Worm (Caenorhabditis elegans) whole organism, L1 larva: ENCODE data around the gene srz-12.

Experiments
- C04F5.9 ChIP-seq: sonication (generic microtip); optimal IDR thresholded peaks from 2 replicates; lab custom pipeline; 2016; ENCODE audit warnings: missing genetic modification characterization, missing compliant biosample characterization
- Y116A8C.19 ChIP-seq: sonication (generic microtip); optimal IDR thresholded peaks from 2 replicates; lab custom pipeline; 2016; ENCODE audit warnings: missing compliant biosample characterization, missing genetic modification characterization, borderline replicate concordance
- aha-1 ChIP-seq: fragments of 150-350 bp; optimal IDR thresholded peaks from 2 replicates; lab custom pipeline; 2014; ENCODE audit warnings: missing biosample characterization, missing genetic modification characterization
- alr-1 ChIP-seq: fragments of 200-800 bp; sonication (Bioruptor generic); optimal IDR thresholded peaks from 2 replicates; lab custom pipeline; 2018; ENCODE audit warnings: borderline replicate concordance, mild to moderate bottlenecking, missing genetic modification characterization, missing compliant biosample characterization
- ceh-8 ChIP-seq: fragments of 200-800 bp; sonication (Bioruptor generic); optimal IDR thresholded peaks from 2 replicates; lab custom pipeline; 2018; ENCODE audit warnings: mild to moderate bottlenecking, missing genetic modification characterization, moderate library complexity, missing compliant biosample characterization
- ceh-82 ChIP-seq, 3 experiments: fragments of 150-350 bp in 1 of 3; sonication (generic microtip) in 2 of 3; optimal IDR thresholded peaks; 2 replicates each; lab custom pipeline; 2014 to 2017; ENCODE audit warnings: missing biosample characterization in 3 of 3, missing genetic modification characterization in 3 of 3
- ceh-88 ChIP-seq: fragments of 200-800 bp; sonication (Bioruptor generic); IDR thresholded peaks from 2 replicates; pipeline ENCODE4 v1.3.6; 2022; ENCODE audit warnings: missing genetic modification characterization, missing compliant biosample characterization
- ceh-90 ChIP-seq: sonication (generic microtip); optimal IDR thresholded peaks from 2 replicates; lab custom pipeline; 2016; ENCODE audit warnings: missing genetic modification characterization, missing compliant biosample characterization
- ces-1 ChIP-seq: fragments of 150-350 bp; optimal IDR thresholded peaks from 2 replicates; lab custom pipeline; 2014; ENCODE audit warnings: missing biosample characterization, missing genetic modification reagents, missing genetic modification characterization
- dpl-1 ChIP-seq, 3 experiments: fragments of 150-350 bp in 2 of 3; sonication (generic microtip) in 1 of 3; optimal IDR thresholded peaks; 2 replicates each; lab custom pipeline; 2014 to 2017; ENCODE audit warnings: missing biosample characterization in 3 of 3, missing genetic modification characterization in 3 of 3, missing genetic modification reagents in 3 of 3
- dsc-1 ChIP-seq: sonication (generic microtip); optimal IDR thresholded peaks from 2 replicates; lab custom pipeline; 2016; ENCODE audit warnings: mild to moderate bottlenecking, missing genetic modification characterization, missing compliant biosample characterization
- efl-1 ChIP-seq, 4 experiments: fragments of 150-350 bp; optimal IDR thresholded peaks in 3 of 4; peaks in 1 of 4; 1 replicate in 1 of 4; 2 replicates in 3 of 4; lab custom pipeline; 2014; ENCODE audit warnings: missing biosample characterization in 2 of 4, missing genetic modification characterization in 2 of 4, missing genetic modification reagents in 2 of 4
- egl-13 ChIP-seq: sonication (generic microtip); optimal IDR thresholded peaks from 2 replicates; lab custom pipeline; 2016; ENCODE audit warnings: missing genotype, missing genetic modification reagents, missing genetic modification characterization, missing compliant biosample characterization
- elt-2 ChIP-seq: sonication (generic microtip); optimal IDR thresholded peaks from 2 replicates; lab custom pipeline; 2016; ENCODE audit warnings: missing genetic modification characterization, mild to moderate bottlenecking, inconsistent platforms, missing compliant biosample characterization, missing genetic modification reagents
- fkh-4 ChIP-seq: sonication (generic microtip); optimal IDR thresholded peaks from 2 replicates; lab custom pipeline; 2016; ENCODE audit warnings: missing compliant biosample characterization, missing genetic modification characterization, borderline replicate concordance
- grh-1 ChIP-seq: fragments of 200-800 bp; sonication (Bioruptor generic); IDR thresholded peaks from 2 replicates; pipeline ENCODE4 v1.3.6; 2022; ENCODE audit warnings: missing genetic modification reagents, missing genetic modification characterization, missing compliant biosample characterization
- hpl-2 ChIP-seq: fragments of 150-350 bp; optimal IDR thresholded peaks from 2 replicates; lab custom pipeline; 2014; ENCODE audit warnings: missing biosample characterization, missing genetic modification reagents, missing genetic modification characterization
- irx-1 ChIP-seq: sonication (generic microtip); optimal IDR thresholded peaks from 2 replicates; lab custom pipeline; 2016; ENCODE audit warnings: missing genetic modification characterization, missing compliant biosample characterization
- isw-1 ChIP-seq: fragments of 200-800 bp; sonication (Bioruptor generic); IDR thresholded peaks from 2 replicates; pipeline ENCODE4 v1.3.6; 2022; ENCODE audit warnings: missing genetic modification characterization, missing compliant biosample characterization
- lin-35 ChIP-seq, 2 experiments: fragments of 150-350 bp; optimal IDR thresholded peaks; 2 replicates each; lab custom pipeline; 2014; ENCODE audit warnings: missing biosample characterization in 2 of 2, missing genetic modification characterization in 2 of 2, missing genetic modification reagents in 2 of 2
- lin-39 ChIP-seq: fragments of 150-350 bp; optimal IDR thresholded peaks from 2 replicates; lab custom pipeline; 2014; ENCODE audit warnings: missing biosample characterization, missing genetic modification reagents, missing genetic modification characterization
- lir-3 ChIP-seq: sonication (generic microtip); optimal IDR thresholded peaks from 2 replicates; lab custom pipeline; 2016; ENCODE audit warnings: mild to moderate bottlenecking, missing genetic modification characterization, moderate library complexity, missing compliant biosample characterization; ENCODE audit not compliant: poor library complexity
- mdl-1 ChIP-seq, 2 experiments: fragments of 150-350 bp; optimal IDR thresholded peaks; 2 replicates each; lab custom pipeline; 2014 to 2017; ENCODE audit warnings: missing biosample characterization in 2 of 2, missing genetic modification characterization in 2 of 2, inconsistent platforms in 1 of 2
- nhr-11 ChIP-seq: fragments of 150-350 bp; optimal IDR thresholded peaks from 2 replicates; lab custom pipeline; 2014; ENCODE audit warnings: missing biosample characterization, missing genetic modification characterization
- nhr-12 ChIP-seq: sonication (generic microtip); optimal IDR thresholded peaks from 2 replicates; lab custom pipeline; 2017; ENCODE audit warnings: missing biosample characterization, missing genetic modification characterization
- nhr-20 ChIP-seq: sonication (generic microtip); optimal IDR thresholded peaks from 2 replicates; lab custom pipeline; 2016; ENCODE audit warnings: mild to moderate bottlenecking, missing genetic modification characterization, missing compliant biosample characterization
- nhr-28 ChIP-seq: fragments of 150-350 bp; optimal IDR thresholded peaks from 2 replicates; lab custom pipeline; 2014; ENCODE audit warnings: missing biosample characterization, missing genetic modification characterization
- nhr-47 ChIP-seq: sonication (generic microtip); optimal IDR thresholded peaks from 2 replicates; lab custom pipeline; 2016; ENCODE audit warnings: mild to moderate bottlenecking, missing genetic modification characterization, moderate library complexity, missing compliant biosample characterization
- nhr-84 ChIP-seq: sonication (generic microtip); optimal IDR thresholded peaks from 2 replicates; lab custom pipeline; 2017; ENCODE audit warnings: missing biosample characterization, missing genetic modification characterization
- nhr-90 ChIP-seq: sonication (generic microtip); optimal IDR thresholded peaks from 2 replicates; lab custom pipeline; 2016; ENCODE audit warnings: mild to moderate bottlenecking, missing genetic modification characterization, missing compliant biosample characterization; ENCODE audit not compliant: poor library complexity
- pag-3 ChIP-seq: sonication (generic microtip); optimal IDR thresholded peaks from 2 replicates; lab custom pipeline; 2017; ENCODE audit warnings: missing genetic modification characterization, mild to moderate bottlenecking, missing compliant biosample characterization, antibody characterized with exemption, borderline replicate concordance; ENCODE audit not compliant: insufficient read depth
- snu-23 ChIP-seq: sonication (generic microtip); optimal IDR thresholded peaks from 2 replicates; lab custom pipeline; 2016; ENCODE audit warnings: missing genetic modification characterization, missing compliant biosample characterization
- sox-4 ChIP-seq: sonication (generic microtip); optimal IDR thresholded peaks from 2 replicates; lab custom pipeline; 2016; ENCODE audit warnings: missing genetic modification characterization, missing compliant biosample characterization
- sup-37 ChIP-seq: fragments of 200-800 bp; sonication (Bioruptor generic); optimal IDR thresholded peaks from 2 replicates; lab custom pipeline; 2018; ENCODE audit warnings: mild to moderate bottlenecking, missing genetic modification characterization, missing compliant biosample characterization
- tbx-2 ChIP-seq: sonication (generic microtip); optimal IDR thresholded peaks from 2 replicates; lab custom pipeline; 2016; ENCODE audit warnings: missing genetic modification characterization, missing compliant biosample characterization
- unc-130 ChIP-seq: fragments of 150-350 bp; optimal IDR thresholded peaks from 2 replicates; lab custom pipeline; 2017; ENCODE audit warnings: missing biosample characterization, missing genetic modification characterization, inconsistent platforms
- unc-30 ChIP-seq: sonication (generic microtip); optimal IDR thresholded peaks from 2 replicates; lab custom pipeline; 2017; ENCODE audit warnings: missing biosample characterization, missing genetic modification characterization
- unc-86 ChIP-seq: sonication (generic microtip); optimal IDR thresholded peaks from 2 replicates; lab custom pipeline; 2016; ENCODE audit warnings: missing genetic modification characterization, missing compliant biosample characterization
- unc-98 ChIP-seq: fragments of 200-800 bp; sonication (Bioruptor generic); IDR thresholded peaks from 2 replicates; pipeline ENCODE4 v1.3.6; 2022; ENCODE audit warnings: missing genetic modification characterization, missing compliant biosample characterization
- vab-15 ChIP-seq: sonication (generic microtip); optimal IDR thresholded peaks from 2 replicates; lab custom pipeline; 2017; ENCODE audit warnings: missing genotype, mild to moderate bottlenecking, missing genetic modification characterization, missing compliant biosample characterization
- zip-4 ChIP-seq: fragments of 200-800 bp; sonication (Bioruptor generic); optimal IDR thresholded peaks from 2 replicates; lab custom pipeline; 2018; ENCODE audit warnings: mild to moderate bottlenecking, missing genetic modification characterization, moderate library complexity, missing compliant biosample characterization
- ztf-11 ChIP-seq, 2 experiments: sonication (generic microtip); optimal IDR thresholded peaks; 2 replicates each; lab custom pipeline; 2016 to 2017; ENCODE audit warnings: missing genetic modification characterization in 2 of 2, missing biosample characterization in 1 of 2, missing compliant biosample characterization in 1 of 2
- ztf-4 ChIP-seq: fragments of 150-350 bp; optimal IDR thresholded peaks from 2 replicates; lab custom pipeline; 2014; ENCODE audit warnings: missing biosample characterization, missing genetic modification characterization

The srz-12 gene

DNA sequence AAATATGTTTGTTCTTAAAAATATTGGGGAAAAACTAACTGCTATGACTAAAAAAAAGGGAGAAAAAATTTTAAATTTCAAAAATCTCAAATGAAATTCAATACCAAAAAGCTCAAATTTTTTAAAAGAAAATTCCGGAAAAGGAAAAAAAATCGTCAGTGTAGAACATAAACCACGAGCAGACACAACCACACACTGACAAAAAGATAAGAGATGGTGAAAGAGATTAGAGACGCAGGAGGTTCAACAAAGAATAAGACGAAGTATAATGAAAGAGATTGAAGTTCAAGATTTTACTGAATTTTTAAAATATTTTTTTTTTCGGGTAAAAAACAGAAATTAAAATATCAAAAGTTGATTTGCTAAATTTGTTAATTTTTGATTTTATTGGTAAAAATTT lies 17.5 kb upstream of the srz-12 start:
- TF ChIP-seq lin-35 (GFP tag; optimal IDR thresholded peaks at IDR 0.05; lab: Kevin White, UChicago) (peak in 1 of 2 experiments; percentile 9), Y116A8C.19 (no peak), elt-2 (tag; lab: Kevin White, UChicago) (peak; percentile 39)

DNA sequence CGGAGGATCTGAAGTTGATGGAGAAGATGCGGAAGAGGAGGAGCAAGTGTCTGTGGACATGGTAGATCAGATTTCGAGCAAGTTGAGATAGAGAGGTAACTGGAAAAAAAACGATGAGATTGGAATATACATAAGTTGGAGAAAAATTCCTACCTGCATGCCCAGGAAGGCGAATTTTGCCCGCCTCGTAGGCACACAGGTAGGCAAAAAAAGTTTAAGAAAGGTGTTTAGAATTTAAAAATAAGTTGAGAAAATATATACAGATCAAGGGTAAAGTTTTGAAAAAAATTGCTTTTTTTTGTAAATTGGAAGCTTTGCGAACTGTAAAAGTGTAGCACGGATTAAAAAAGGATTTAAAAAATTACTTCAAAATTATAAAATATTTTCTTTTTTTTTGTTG lies 17.0 kb upstream of the srz-12 start, which contains the start of gene nhr-84:
Gene nhr-84 (minus strand): TSS at position 101 of the 400 bp plus-strand sequence.
- no peak for TF ChIP-seq nhr-28 (tag; lab: Kevin White, UChicago)
- TF ChIP-seq mdl-1 (tag; optimal IDR thresholded peaks at IDR 0.05; lab: Kevin White, UChicago): no peak
- no peak for TF ChIP-seq efl-1 (optimal IDR thresholded peaks at IDR 0.05; lab: Kevin White, UChicago)
- TF ChIP-seq efl-1 (GFP tag; optimal IDR thresholded peaks at IDR 0.05 in 1 of 2; lab: Kevin White, UChicago): no peak
- no peak for TF ChIP-seq unc-30 (tag; lab: Kevin White, UChicago)
- TF ChIP-seq pag-3 (tag; lab: Kevin White, UChicago): no peak
- no peak for TF ChIP-seq ceh-8
- TF ChIP-seq ces-1 (GFP tag; lab: Kevin White, UChicago): no peak
- TF ChIP-seq ceh-82 (tag; optimal IDR thresholded peaks at IDR 0.05; lab: Kevin White, UChicago): no peak
- no peak for TF ChIP-seq nhr-84 (tag; lab: Kevin White, UChicago)
- TF ChIP-seq nhr-47: no peak
- no peak for TF ChIP-seq lir-3 (tag; lab: Kevin White, UChicago)
- TF ChIP-seq nhr-11: no peak

DNA sequence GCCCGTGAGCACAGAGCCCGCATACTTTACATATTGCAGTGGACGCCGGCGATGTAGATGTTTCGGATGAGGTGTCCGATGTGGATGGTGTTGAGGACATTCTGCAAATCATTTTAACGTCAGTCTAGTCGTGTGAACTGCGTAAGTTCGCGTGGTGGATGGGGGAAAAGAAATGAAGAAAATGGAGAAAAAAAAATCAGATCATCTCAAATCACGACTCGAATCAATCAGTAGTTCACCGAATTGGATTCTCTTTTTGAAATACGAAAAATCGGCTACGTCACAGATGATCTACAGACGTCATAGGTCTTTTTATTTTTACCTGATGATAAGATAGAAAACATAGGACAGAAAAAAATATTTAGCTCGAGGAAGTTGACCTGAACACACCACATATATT lies 13.8 kb upstream of the srz-12 start, which contains the start of gene nhr-102:
Gene nhr-102 (minus strand): TSS at position 101 of the 400 bp plus-strand sequence.
- no peak for TF ChIP-seq lin-39 (tag; lab: Kevin White, UChicago)
- no peak for TF ChIP-seq tbx-2 (tag; lab: Kevin White, UChicago)
- no peak for TF ChIP-seq nhr-28 (tag; lab: Kevin White, UChicago)
- TF ChIP-seq ceh-88 (GFP tag; lab: Robert Waterston, UW): no peak
- TF ChIP-seq irx-1: no peak
- no peak for TF ChIP-seq unc-98 (GFP tag; lab: Robert Waterston, UW)
- TF ChIP-seq dsc-1: no peak
- no peak for TF ChIP-seq zip-4 (GFP tag; lab: Kevin White, UChicago)

DNA sequence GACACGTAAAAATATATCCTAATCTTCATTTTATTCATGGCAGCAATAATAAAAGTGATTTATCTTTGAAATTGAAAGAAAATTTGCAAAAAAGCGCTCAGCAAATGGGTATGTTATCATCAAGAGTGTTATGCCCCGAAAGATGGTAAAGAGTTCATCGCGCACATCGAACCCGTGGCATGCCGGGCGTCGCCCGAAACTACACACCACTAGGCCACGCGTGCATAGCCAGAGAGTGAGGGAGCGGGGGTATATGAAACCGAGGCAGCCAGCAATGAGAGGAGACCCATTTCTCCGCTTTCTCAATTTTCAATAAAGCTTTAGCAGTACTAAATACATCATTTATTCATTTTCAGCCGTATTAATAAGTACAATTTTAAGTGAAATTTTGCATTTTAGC lies 11.3 kb upstream of the srz-12 start:
- TF ChIP-seq elt-2 (tag; lab: Kevin White, UChicago) (peak; percentile 59), ztf-4 (peak; percentile 8), C04F5.9 (tag; lab: Kevin White, UChicago) (no peak), isw-1 (GFP tag; lab: Robert Waterston, UW) (peak; percentile 38), unc-130 (tag; lab: Kevin White, UChicago) (peak; percentile 35), fkh-4 (tag; lab: Kevin White, UChicago) (no peak), aha-1 (tag; lab: Kevin White, UChicago) (no peak), nhr-11 (no peak), egl-13 (tag; lab: Kevin White, UChicago) (peak; percentile 52), hpl-2 (GFP tag; lab: Kevin White, UChicago) (peak; percentile 13), alr-1 (no peak), zip-4 (GFP tag; lab: Kevin White, UChicago) (peak; percentile 18), ceh-88 (GFP tag; lab: Robert Waterston, UW) (0 out of 2 replicates have a peak, but pooled peaks have one; percentile 11), grh-1 (GFP tag; lab: Robert Waterston, UW) (peak; percentile 25; the same call in 1 of the 2 replicates), nhr-84 (tag; lab: Kevin White, UChicago) (no peak), nhr-47 (peak; percentile 81), dpl-1 (GFP tag; optimal IDR thresholded peaks at IDR 0.05; lab: Kevin White, UChicago) (peak; percentile 38 to 64 (median 51)), mdl-1 (tag; optimal IDR thresholded peaks at IDR 0.05; lab: Kevin White, UChicago) (peak in 1 of 2 experiments; percentile 76), unc-98 (GFP tag; lab: Robert Waterston, UW) (no peak), nhr-90 (tag; lab: Kevin White, UChicago) (peak; percentile 76), snu-23 (peak; percentile 81), unc-86 (tag; lab: Kevin White, UChicago) (peak; percentile 52), ztf-11 (tag; optimal IDR thresholded peaks at IDR 0.05; lab: Kevin White, UChicago) (peak in 1 of 2 experiments; percentile 34), ceh-82 (tag; optimal IDR thresholded peaks at IDR 0.05; lab: Kevin White, UChicago) (peak; percentile 22 to 85 (median 71)), nhr-20 (tag; lab: Kevin White, UChicago) (peak; percentile 75), sox-4 (tag; lab: Kevin White, UChicago) (peak; percentile 24), lin-39 (tag; lab: Kevin White, UChicago) (no peak), vab-15 (tag; lab: Kevin White, UChicago) (no peak), sup-37 (GFP tag; lab: Kevin White, UChicago) (peak; percentile 22), ceh-90 (tag; lab: Kevin White, UChicago) (no peak), nhr-12 (tag; lab: Kevin White, UChicago) (peak; percentile 12), dsc-1 (peak; percentile 71)
